Fruit fly (Drosophila melanogaster): ENCODE data around the gene inaF-A.

Gene inaF-A

dm6 chrX:11728999-11729398 is 4.7 kb downstream of the inaF-A start, which contains the start of gene inaF-D:
TSS of gene inaF-D (minus strand) at chrX:11729099.
- TF ChIP-seq Deaf1 (tag; optimal IDR thresholded peaks at IDR 0.05) (peak; percentile 77), vvl (GFP tag; IDR thresholded peaks at IDR 0.05) (0 out of 2 replicates have a peak, but pooled peaks have one; percentile 31), CG3407 (GFP tag; optimal IDR thresholded peaks at IDR 0.05) (no peak)

- TF ChIP-seq CG4730 (GFP tag; IDR thresholded peaks at IDR 0.05) (no peak), wek (GFP tag; optimal IDR thresholded peaks at IDR 0.05) (no peak), CG7987 (GFP tag; optimal IDR thresholded peaks at IDR 0.05) (no peak), CG12391 (tag; optimal IDR thresholded peaks at IDR 0.05) (no peak), tx (GFP tag; optimal IDR thresholded peaks at IDR 0.05) (no peak), Lhr (GFP tag; optimal IDR thresholded peaks at IDR 0.05) (no peak), CG17385 (GFP tag; optimal IDR thresholded peaks at IDR 0.05) (no peak)
Measured at dm6 chrX:11723946-11724345, 9.7 kb downstream of the inaF-A start, which contains the start of gene CG15221. TSS of gene CG15221 (plus strand) at chrX:11724246.

- TF ChIP-seq ase (GFP tag; IDR thresholded peaks at IDR 0.05) (no peak), ATbp (GFP tag; optimal IDR thresholded peaks at IDR 0.05) (no peak), sens-2 (GFP tag; IDR thresholded peaks at IDR 0.05) (no peak), CG12659 (GFP tag; optimal IDR thresholded peaks at IDR 0.05) (peak; percentile 75), maf-S (GFP tag; optimal IDR thresholded peaks at IDR 0.05) (peak; percentile 48), CG12942 (GFP tag; optimal IDR thresholded peaks at IDR 0.05) (no peak), tio (GFP tag; optimal IDR thresholded peaks at IDR 0.05) (no peak), CG13624 (GFP tag; optimal IDR thresholded peaks at IDR 0.05) (peak; percentile 39), CG2129 (GFP tag; IDR thresholded peaks at IDR 0.05; ENCODE audit: partially characterized antibody) (peak; percentile 59), Dad (GFP tag; optimal IDR thresholded peaks at IDR 0.05) (peak; percentile 39), Lim3 (GFP tag; IDR thresholded peaks at IDR 0.05) (no peak), chinmo (GFP tag; IDR thresholded peaks at IDR 0.05; ENCODE audit: partially characterized antibody) (peak; percentile 77; the same call in 2 of the 4 replicates), ftz-f1 (GFP tag; optimal IDR thresholded peaks at IDR 0.05) (no peak), ap (GFP tag; IDR thresholded peaks at IDR 0.05) (no peak), CG11398 (GFP tag; optimal IDR thresholded peaks at IDR 0.05) (no peak), dmrt11E (tag; optimal IDR thresholded peaks at IDR 0.05) (peak; percentile 60), ken (GFP tag; IDR thresholded peaks at IDR 0.05) (peak; percentile 66; the same call in 2 of the 3 replicates), chn (GFP tag; optimal IDR thresholded peaks at IDR 0.05) (peak; percentile 23), B-H2 (GFP tag; optimal IDR thresholded peaks at IDR 0.05) (no peak), disco-r (GFP tag; optimal IDR thresholded peaks at IDR 0.05) (no peak), CG11093 (GFP tag; IDR thresholded peaks at IDR 0.05) (no peak), Doc2 (GFP tag; IDR thresholded peaks at IDR 0.05) (no peak), CG1529 (GFP tag; optimal IDR thresholded peaks at IDR 0.05) (no peak), unc-4 (GFP tag; IDR thresholded peaks at IDR 0.05; ENCODE audit: partially characterized antibody) (peak; percentile 84), CG12219 (GFP tag; optimal IDR thresholded peaks at IDR 0.05) (peak; percentile 18), Scr (GFP tag; IDR thresholded peaks at IDR 0.05; ENCODE audit: partially characterized antibody) (peak; percentile 83), Hsf (GFP tag; optimal IDR thresholded peaks at IDR 0.05) (peak; percentile 54), CG9932 (GFP tag; IDR thresholded peaks at IDR 0.05) (peak; percentile 77), CG4282 (GFP tag; optimal IDR thresholded peaks at IDR 0.05) (peak; percentile 22), MESR4 (GFP tag; optimal IDR thresholded peaks at IDR 0.05) (peak; percentile 69), B-H1 (GFP tag; IDR thresholded peaks at IDR 0.05) (no peak), grau (tag; optimal IDR thresholded peaks at IDR 0.05) (peak; percentile 57), CG6854 (GFP tag; optimal IDR thresholded peaks at IDR 0.05) (no peak), vfl (GFP tag; optimal IDR thresholded peaks at IDR 0.05) (peak; percentile 27), toy (GFP tag; IDR thresholded peaks at IDR 0.05) (no peak), btn (GFP tag; optimal IDR thresholded peaks at IDR 0.05) (no peak), CG12155 (GFP tag; optimal IDR thresholded peaks at IDR 0.05) (peak; percentile 68), zf30C (GFP tag; optimal IDR thresholded peaks at IDR 0.05) (no peak), CG33213 (GFP tag; optimal IDR thresholded peaks at IDR 0.05) (peak; percentile 17)
Measured at dm6 chrX:11720138-11720537, 13.6 kb downstream of the inaF-A start, which contains the start of gene Tango10. TSS of gene Tango10 (plus strand) at chrX:11720245.

All from whole organism, embryonic.